Worm (Caenorhabditis elegans): ENCODE data around the gene tam-1.

Gene tam-1

ce11 chrV:4951434-4951833 is 11.5 kb downstream of the tam-1 start, which contains the start of gene str-207:
TSS of gene str-207 (plus strand) at chrV:4951734.
- no peak for TF ChIP-seq blmp-1 (tag; optimal IDR thresholded peaks at IDR 0.05)
- no peak for TF ChIP-seq zip-4 (GFP tag; optimal IDR thresholded peaks at IDR 0.05)
- TF ChIP-seq lin-15B (tag; optimal IDR thresholded peaks at IDR 0.05) = no peak
- no peak for TF ChIP-seq efl-1 (optimal IDR thresholded peaks at IDR 0.05)
- TF ChIP-seq efl-1 (GFP tag; optimal IDR thresholded peaks at IDR 0.05 in 1 of 2) = peak in 1 of 2 experiments; percentile 63
- no peak for TF ChIP-seq nhr-90 (tag; optimal IDR thresholded peaks at IDR 0.05; ENCODE audit: poor library complexity)

ce11 chrV:4948635-4949034 is 14.3 kb downstream of the tam-1 start, which contains the start of gene str-209:
TSS of gene str-209 (plus strand) at chrV:4948935.
- TF ChIP-seq fkh-8 (tag; optimal IDR thresholded peaks at IDR 0.05) (no peak), ceh-88 (GFP tag; IDR thresholded peaks at IDR 0.05) (no peak), lin-13 (GFP tag; optimal IDR thresholded peaks at IDR 0.05) (no peak), elt-3 (tag; optimal IDR thresholded peaks at IDR 0.05) (no peak), hlh-17 (GFP tag; optimal IDR thresholded peaks at IDR 0.05; ENCODE audit: borderline replicate concordance) (no peak), mep-1 (tag; optimal IDR thresholded peaks at IDR 0.05) (no peak), unc-62 (GFP tag; optimal IDR thresholded peaks at IDR 0.05) (no peak), xbp-1 (tag; optimal IDR thresholded peaks at IDR 0.05) (no peak), lir-3 (tag; optimal IDR thresholded peaks at IDR 0.05; ENCODE audit: poor library complexity) (no peak), egl-27 (tag; optimal IDR thresholded peaks at IDR 0.05) (no peak), Y116A8C.19 (tag; optimal IDR thresholded peaks at IDR 0.05; ENCODE audit: borderline replicate concordance) (no peak), dsc-1 (tag; optimal IDR thresholded peaks at IDR 0.05) (no peak), nhr-84 (tag; optimal IDR thresholded peaks at IDR 0.05) (no peak)

ce11 chrV:4944219-4944618 is 18.7 kb downstream of the tam-1 start, which contains the start of gene str-211:
TSS of gene str-211 (minus strand) at chrV:4944319.
- TF ChIP-seq hlh-17 (GFP tag; optimal IDR thresholded peaks at IDR 0.05; ENCODE audit: borderline replicate concordance) (no peak), unc-130 (tag; optimal IDR thresholded peaks at IDR 0.05) (no peak)

ce11 chrV:4937337-4937736 is 25.6 kb downstream of the tam-1 start:
- TF ChIP-seq nhr-20 (tag; optimal IDR thresholded peaks at IDR 0.05) (no peak), nhr-28 (tag; optimal IDR thresholded peaks at IDR 0.05) (no peak), unc-86 (tag; optimal IDR thresholded peaks at IDR 0.05) (no peak), sup-37 (GFP tag; optimal IDR thresholded peaks at IDR 0.05) (no peak), zag-1 (tag; optimal IDR thresholded peaks at IDR 0.05) (no peak), unc-130 (tag; optimal IDR thresholded peaks at IDR 0.05) (no peak), tlp-1 (tag; optimal IDR thresholded peaks at IDR 0.05) (no peak), lin-39 (tag; optimal IDR thresholded peaks at IDR 0.05) (no peak), lir-3 (tag; optimal IDR thresholded peaks at IDR 0.05; ENCODE audit: poor library complexity) (no peak), pag-3 (tag; optimal IDR thresholded peaks at IDR 0.05; ENCODE audit: borderline replicate concordance, insufficient read depth) (no peak), ama-1 (optimal IDR thresholded peaks at IDR 0.05) (no peak), dsc-1 (tag; optimal IDR thresholded peaks at IDR 0.05) (no peak), blmp-1 (tag; optimal IDR thresholded peaks at IDR 0.05) (no peak)

- no peak for TF ChIP-seq snpc-4 (tag; optimal IDR thresholded peaks at IDR 0.05)
- TF ChIP-seq pqm-1 (tag; optimal IDR thresholded peaks at IDR 0.05) = peak; percentile 19
- TF ChIP-seq fkh-10 (GFP tag; optimal IDR thresholded peaks at IDR 0.05) = no peak
- peak; percentile 60 for TF ChIP-seq elt-2 (tag; optimal IDR thresholded peaks at IDR 0.05)
These were observed 27.8 kb downstream of the tam-1 start for ce11 chrV:4935096-4935495.

ce11 chrV:4934406-4934805 is 28.5 kb downstream of the tam-1 start, which contains the start of gene catp-2:
TSS of gene catp-2 (plus strand) at chrV:4934706.
- no peak for TF ChIP-seq sox-4 (tag; optimal IDR thresholded peaks at IDR 0.05)
- TF ChIP-seq efl-1 (optimal IDR thresholded peaks at IDR 0.05) = no peak
- TF ChIP-seq efl-1 (GFP tag; optimal IDR thresholded peaks at IDR 0.05 in 1 of 2) = no peak
- no peak for TF ChIP-seq sptf-1 (tag; optimal IDR thresholded peaks at IDR 0.05)
- no peak for TF ChIP-seq ceh-88 (GFP tag; IDR thresholded peaks at IDR 0.05)
- no peak for TF ChIP-seq fkh-8 (tag; optimal IDR thresholded peaks at IDR 0.05)
- no peak for TF ChIP-seq lir-3 (tag; optimal IDR thresholded peaks at IDR 0.05; ENCODE audit: poor library complexity)
- TF ChIP-seq aly-2 (tag; optimal IDR thresholded peaks at IDR 0.05) = no peak
- TF ChIP-seq tlp-1 (tag; optimal IDR thresholded peaks at IDR 0.05) = no peak
- TF ChIP-seq unc-30 (tag; optimal IDR thresholded peaks at IDR 0.05) = no peak

Data from whole organism, L1 larva.